1 fruit fly cellular context compared by ENCODE assay signal in genomic region chr2L:3573172-3573755, dm6.
TF ChIP-seq lines count a peak whose summit lies in the region.

No protein-coding gene starts in this region.

TF ChIP-seq in whole organism, embryonic, 481 proteins besides CTCF, POLR2A, EP300 and RAD21 (continued from another document and continues in another):
- TF ChIP-seq crol (GFP tag; IDR thresholded peaks at IDR 0.05; lab: Robert Waterston, UW) (peak; percentile 99), h (optimal IDR thresholded peaks at IDR 0.05; lab: Kevin White, UChicago) (no peak), CG10565 (GFP tag; optimal IDR thresholded peaks at IDR 0.05; lab: Kevin White, UChicago) (no peak), Hr78 (GFP tag; optimal IDR thresholded peaks at IDR 0.05; lab: Kevin White, UChicago) (no peak), CG7556 (GFP tag; optimal IDR thresholded peaks at IDR 0.05; lab: Kevin White, UChicago) (peak; percentile 27), sima (GFP tag; optimal IDR thresholded peaks at IDR 0.05; lab: Kevin White, UChicago) (no peak), Taf1 (GFP tag; IDR thresholded peaks at IDR 0.05; lab: Robert Waterston, UW) (no peak; the same call in 1 of the 2 replicates), Antp (GFP tag; optimal IDR thresholded peaks at IDR 0.05; lab: Kevin White, UChicago) (peak; percentile 69), tin (GFP tag; optimal IDR thresholded peaks at IDR 0.05; lab: Kevin White, UChicago) (peak; percentile 39), dm (GFP tag; optimal IDR thresholded peaks at IDR 0.05; lab: Kevin White, UChicago) (no peak), stwl (tag; optimal IDR thresholded peaks at IDR 0.05; lab: Kevin White, UChicago) (no peak), ssp (GFP tag; IDR thresholded peaks at IDR 0.05; lab: Robert Waterston, UW) (peak; percentile 61), CG3407 (GFP tag; optimal IDR thresholded peaks at IDR 0.05; lab: Kevin White, UChicago) (peak; percentile 11), Mrtf (GFP tag; IDR thresholded peaks at IDR 0.05; lab: Robert Waterston, UW) (no peak; the same call in 2 of the 3 replicates), CG8765 (GFP tag; IDR thresholded peaks at IDR 0.05; lab: Robert Waterston, UW) (no peak), CG10959 (GFP tag; IDR thresholded peaks at IDR 0.05; lab: Robert Waterston, UW) (no peak), CG8924 (tag; optimal IDR thresholded peaks at IDR 0.05; lab: Kevin White, UChicago) (peak; percentile 56), Doc3 (GFP tag; IDR thresholded peaks at IDR 0.05; lab: Robert Waterston, UW; ENCODE audit: partially characterized antibody) (no peak), tgo (GFP tag; IDR thresholded peaks at IDR 0.05; lab: Robert Waterston, UW) (peak; percentile 64), CG1603 (tag; optimal IDR thresholded peaks at IDR 0.05; lab: Kevin White, UChicago) (peak; percentile 78), sisA (GFP tag; IDR thresholded peaks at IDR 0.05; lab: Robert Waterston, UW) (peak; percentile 70), CG32767 (GFP tag; IDR thresholded peaks at IDR 0.05; lab: Robert Waterston, UW) (peak; percentile 77), run (tag; optimal IDR thresholded peaks at IDR 0.05; lab: Kevin White, UChicago) (peak; percentile 4), CG5953 (GFP tag; IDR thresholded peaks at IDR 0.05; lab: Robert Waterston, UW) (0 out of 2 replicates have a peak, but pooled peaks have one; percentile 33), CG10147 (GFP tag; optimal IDR thresholded peaks at IDR 0.05; lab: Kevin White, UChicago) (no peak), sob (GFP tag; IDR thresholded peaks at IDR 0.05; lab: Robert Waterston, UW) (peak; percentile 78), CG16813 (GFP tag; IDR thresholded peaks at IDR 0.05; lab: Robert Waterston, UW; ENCODE audit: partially characterized antibody) (no peak), CG4404 (GFP tag; IDR thresholded peaks at IDR 0.05; lab: Robert Waterston, UW) (no peak; the same call in 1 of the 2 replicates), dmrt99B (tag; optimal IDR thresholded peaks at IDR 0.05; lab: Kevin White, UChicago) (peak; percentile 78), peb (GFP tag; IDR thresholded peaks at IDR 0.05; lab: Robert Waterston, UW) (peak; percentile 44; the same call in 1 of the 2 replicates), ham (GFP tag; IDR thresholded peaks at IDR 0.05; lab: Robert Waterston, UW) (no peak), bigmax (GFP tag; optimal IDR thresholded peaks at IDR 0.05; lab: Kevin White, UChicago) (no peak), CG34422 (GFP tag; IDR thresholded peaks at IDR 0.05; lab: Robert Waterston, UW) (peak; percentile 55; the same call in 2 of the 3 replicates), Jarid2 (GFP tag; optimal IDR thresholded peaks at IDR 0.05; lab: Kevin White, UChicago) (no peak), Xbp1 (GFP tag; optimal IDR thresholded peaks at IDR 0.05; lab: Kevin White, UChicago) (peak; percentile 69), grn (GFP tag; optimal IDR thresholded peaks at IDR 0.05; lab: Kevin White, UChicago) (no peak), CG10431 (GFP tag; optimal IDR thresholded peaks at IDR 0.05; lab: Kevin White, UChicago) (no peak), vnd (GFP tag; IDR thresholded peaks at IDR 0.05; lab: Robert Waterston, UW; ENCODE audit: partially characterized antibody) (no peak), twi (tag; optimal IDR thresholded peaks at IDR 0.05; lab: Kevin White, UChicago) (peak; percentile 13), odd (GFP tag; optimal IDR thresholded peaks at IDR 0.05; lab: Kevin White, UChicago) (peak; percentile 60), CG3163 (GFP tag; optimal IDR thresholded peaks at IDR 0.05; lab: Kevin White, UChicago) (no peak), lilli (GFP tag; optimal IDR thresholded peaks at IDR 0.05; lab: Kevin White, UChicago) (peak; percentile 46), Dip3 (GFP tag; optimal IDR thresholded peaks at IDR 0.05; lab: Kevin White, UChicago) (no peak), CG11093 (GFP tag; IDR thresholded peaks at IDR 0.05; lab: Robert Waterston, UW) (peak; percentile 81), chm (GFP tag; IDR thresholded peaks at IDR 0.05; lab: Robert Waterston, UW) (no peak), vvl (GFP tag; IDR thresholded peaks at IDR 0.05; lab: Robert Waterston, UW) (peak; percentile 55), aop (GFP tag; IDR thresholded peaks at IDR 0.05; lab: Robert Waterston, UW) (no peak), CG10979 (tag; optimal IDR thresholded peaks at IDR 0.05; lab: Kevin White, UChicago) (peak; percentile 76), tll (GFP tag; optimal IDR thresholded peaks at IDR 0.05; lab: Kevin White, UChicago) (no peak), CG7987 (GFP tag; optimal IDR thresholded peaks at IDR 0.05; lab: Kevin White, UChicago) (no peak), B-H1 (GFP tag; IDR thresholded peaks at IDR 0.05; lab: Robert Waterston, UW) (peak; percentile 39; the same call in 2 of the 3 replicates), slbo (GFP tag; IDR thresholded peaks at IDR 0.05; lab: Robert Waterston, UW) (peak; percentile 45), CG31224 (GFP tag; IDR thresholded peaks at IDR 0.05; lab: Robert Waterston, UW) (no peak), Ada2b (GFP tag; IDR thresholded peaks at IDR 0.05; lab: Robert Waterston, UW) (peak; percentile 47), B-H2 (GFP tag; optimal IDR thresholded peaks at IDR 0.05; lab: Kevin White, UChicago) (no peak), bab2 (GFP tag; optimal IDR thresholded peaks at IDR 0.05; lab: Kevin White, UChicago) (peak; percentile 28), CG43689 (GFP tag; IDR thresholded peaks at IDR 0.05; lab: Robert Waterston, UW) (no peak), kni (GFP tag; optimal IDR thresholded peaks at IDR 0.05; lab: Kevin White, UChicago) (no peak), Lpt (GFP tag; optimal IDR thresholded peaks at IDR 0.05; lab: Kevin White, UChicago) (no peak), pfk (GFP tag; optimal IDR thresholded peaks at IDR 0.05; lab: Kevin White, UChicago) (no peak), unpg (GFP tag; optimal IDR thresholded peaks at IDR 0.05; lab: Kevin White, UChicago) (peak; percentile 77), CG3281 (GFP tag; optimal IDR thresholded peaks at IDR 0.05; lab: Kevin White, UChicago) (peak; percentile 26), CG18599 (GFP tag; optimal IDR thresholded peaks at IDR 0.05; lab: Kevin White, UChicago) (peak; percentile 59), CG7372 (GFP tag; IDR thresholded peaks at IDR 0.05; lab: Robert Waterston, UW) (peak; percentile 64; the same call in 1 of the 2 replicates), exex (tag; optimal IDR thresholded peaks at IDR 0.05; lab: Kevin White, UChicago) (no peak), nerfin-2 (GFP tag; IDR thresholded peaks at IDR 0.05; lab: Robert Waterston, UW; ENCODE audit: partially characterized antibody) (no peak), sqz (GFP tag; optimal IDR thresholded peaks at IDR 0.05; lab: Kevin White, UChicago) (no peak), CG9727 (GFP tag; optimal IDR thresholded peaks at IDR 0.05; lab: Kevin White, UChicago) (peak; percentile 31), sna (GFP tag; IDR thresholded peaks at IDR 0.05; lab: Robert Waterston, UW; ENCODE audit: partially characterized antibody) (no peak), CG12071 (GFP tag; optimal IDR thresholded peaks at IDR 0.05; lab: Kevin White, UChicago) (peak; percentile 47), Drgx (GFP tag; IDR thresholded peaks at IDR 0.05; lab: Robert Waterston, UW) (no peak), zen (tag; optimal IDR thresholded peaks at IDR 0.05; lab: Kevin White, UChicago) (peak; percentile 12), eyg (GFP tag; optimal IDR thresholded peaks at IDR 0.05; lab: Kevin White, UChicago) (no peak), CG12769 (tag; optimal IDR thresholded peaks at IDR 0.05; lab: Kevin White, UChicago) (peak; percentile 58), dan (GFP tag; IDR thresholded peaks at IDR 0.05; lab: Robert Waterston, UW) (no peak), fd96Cb (tag; optimal IDR thresholded peaks at IDR 0.05; lab: Kevin White, UChicago) (peak; percentile 72), bsh (GFP tag; optimal IDR thresholded peaks at IDR 0.05; lab: Kevin White, UChicago) (peak in 1 of 2 experiments; percentile 84), CG12659 (GFP tag; optimal IDR thresholded peaks at IDR 0.05; lab: Kevin White, UChicago) (peak; percentile 59), CG7745 (tag; optimal IDR thresholded peaks at IDR 0.05; lab: Kevin White, UChicago) (no peak), Oaz (GFP tag; IDR thresholded peaks at IDR 0.05; lab: Robert Waterston, UW) (peak; percentile 53; the same call in 1 of the 2 replicates), CG30403 (GFP tag; optimal IDR thresholded peaks at IDR 0.05; lab: Kevin White, UChicago) (peak; percentile 62), CG9215 (GFP tag; IDR thresholded peaks at IDR 0.05; lab: Robert Waterston, UW) (peak; percentile 21; the same call in 1 of the 2 replicates), br (optimal IDR thresholded peaks at IDR 0.05; lab: Kevin White, UChicago) (no peak), Atf3 (GFP tag; optimal IDR thresholded peaks at IDR 0.05; lab: Kevin White, UChicago) (no peak), NC2β (GFP tag; optimal IDR thresholded peaks at IDR 0.05; lab: Kevin White, UChicago) (no peak), Bdp1 (GFP tag; optimal IDR thresholded peaks at IDR 0.05; lab: Kevin White, UChicago) (peak; percentile 31), CG1832 (GFP tag; optimal IDR thresholded peaks at IDR 0.05; lab: Kevin White, UChicago) (no peak), fd64A (GFP tag; optimal IDR thresholded peaks at IDR 0.05; lab: Kevin White, UChicago) (no peak), CG8290 (GFP tag; optimal IDR thresholded peaks at IDR 0.05; lab: Kevin White, UChicago) (no peak), CG8290 (tag; optimal IDR thresholded peaks at IDR 0.05; lab: Kevin White, UChicago) (peak in 1 of 2 experiments; percentile 35), sim (GFP tag; IDR thresholded peaks at IDR 0.05; lab: Robert Waterston, UW) (no peak), org-1 (GFP tag; optimal IDR thresholded peaks at IDR 0.05; lab: Kevin White, UChicago) (peak; percentile 52), HmgZ (tag; optimal IDR thresholded peaks at IDR 0.05; lab: Kevin White, UChicago) (peak; percentile 11), CG11723 (GFP tag; optimal IDR thresholded peaks at IDR 0.05; lab: Kevin White, UChicago) (peak; percentile 38), Max (GFP tag; optimal IDR thresholded peaks at IDR 0.05; lab: Kevin White, UChicago) (peak; percentile 1), CG2889 (GFP tag; IDR thresholded peaks at IDR 0.05; lab: Robert Waterston, UW) (no peak), CG12155 (GFP tag; optimal IDR thresholded peaks at IDR 0.05; lab: Kevin White, UChicago) (peak; percentile 23), CG8478 (optimal IDR thresholded peaks at IDR 0.05; lab: Kevin White, UChicago) (no peak), CG8089 (GFP tag; optimal IDR thresholded peaks at IDR 0.05; lab: Kevin White, UChicago) (peak; percentile 19), Atf-2 (GFP tag; optimal IDR thresholded peaks at IDR 0.05; lab: Kevin White, UChicago) (peak; percentile 30), CG14667 (GFP tag; IDR thresholded peaks at IDR 0.05; lab: Robert Waterston, UW) (peak; percentile 60), CG5245 (GFP tag; optimal IDR thresholded peaks at IDR 0.05; lab: Kevin White, UChicago) (peak; percentile 46), Aef1 (GFP tag; IDR thresholded peaks at IDR 0.05; lab: Robert Waterston, UW) (peak; percentile 54), mirr (GFP tag; optimal IDR thresholded peaks at IDR 0.05; lab: Kevin White, UChicago) (no peak), gce (GFP tag; IDR thresholded peaks at IDR 0.05; lab: Robert Waterston, UW) (no peak), CG9932 (GFP tag; IDR thresholded peaks at IDR 0.05; lab: Robert Waterston, UW) (no peak), insv (GFP tag; optimal IDR thresholded peaks at IDR 0.05; lab: Kevin White, UChicago) (no peak), esg (GFP tag; conservative IDR thresholded peaks at IDR 0.05; lab: Robert Waterston, UW) (peak; percentile 80), repo (GFP tag; optimal IDR thresholded peaks at IDR 0.05; lab: Kevin White, UChicago) (peak; percentile 25), zfh2 (GFP tag; optimal IDR thresholded peaks at IDR 0.05; lab: Kevin White, UChicago) (peak; percentile 18), CG3065 (GFP tag; optimal IDR thresholded peaks at IDR 0.05; lab: Kevin White, UChicago) (no peak), hth (optimal IDR thresholded peaks at IDR 0.05; lab: Kevin White, UChicago) (no peak), HmgD (GFP tag; optimal IDR thresholded peaks at IDR 0.05; lab: Kevin White, UChicago) (no peak), pan (optimal IDR thresholded peaks at IDR 0.05; lab: Kevin White, UChicago) (no peak), pan (GFP tag; optimal IDR thresholded peaks at IDR 0.05 in 1 of 2, IDR thresholded peaks at IDR 0.05 in 1 of 2) (no peak), CG8359 (GFP tag; optimal IDR thresholded peaks at IDR 0.05; lab: Kevin White, UChicago; ENCODE audit: borderline replicate concordance) (no peak), BEAF-32 (GFP tag; optimal IDR thresholded peaks at IDR 0.05; lab: Kevin White, UChicago) (no peak), Opbp (GFP tag; IDR thresholded peaks at IDR 0.05; lab: Robert Waterston, UW; ENCODE audit: partially characterized antibody) (0 out of 3 replicates have a peak, but pooled peaks have one; percentile 17), seq (GFP tag; IDR thresholded peaks at IDR 0.05; lab: Robert Waterston, UW) (peak; percentile 66), CG10209 (GFP tag; optimal IDR thresholded peaks at IDR 0.05; lab: Kevin White, UChicago) (peak; percentile 66), Tbp (GFP tag; optimal IDR thresholded peaks at IDR 0.05; lab: Kevin White, UChicago) (no peak), luna (GFP tag; optimal IDR thresholded peaks at IDR 0.05; lab: Kevin White, UChicago) (no peak), ranshi (GFP tag; IDR thresholded peaks at IDR 0.05; lab: Robert Waterston, UW) (no peak), Hsf (GFP tag; optimal IDR thresholded peaks at IDR 0.05; lab: Kevin White, UChicago) (peak; percentile 49), sd (tag; optimal IDR thresholded peaks at IDR 0.05; lab: Kevin White, UChicago) (no peak), CG9817 (tag; optimal IDR thresholded peaks at IDR 0.05; lab: Kevin White, UChicago) (peak; percentile 54), pho (GFP tag; optimal IDR thresholded peaks at IDR 0.05; lab: Kevin White, UChicago) (no peak), wdn (GFP tag; IDR thresholded peaks at IDR 0.05; lab: Robert Waterston, UW) (no peak), chinmo (GFP tag; IDR thresholded peaks at IDR 0.05; lab: Robert Waterston, UW; ENCODE audit: partially characterized antibody) (peak; percentile 66; the same call in 1 of the 4 replicates), gfzf (GFP tag; optimal IDR thresholded peaks at IDR 0.05; lab: Kevin White, UChicago) (no peak), ci (GFP tag; IDR thresholded peaks at IDR 0.05; lab: Robert Waterston, UW) (peak; percentile 62; the same call in 1 of the 3 replicates), CG11247 (GFP tag; IDR thresholded peaks at IDR 0.05; lab: Robert Waterston, UW) (no peak), oc (tag; optimal IDR thresholded peaks at IDR 0.05; lab: Kevin White, UChicago) (peak; percentile 44)
